Worm (Caenorhabditis elegans): ENCODE measurements around the gene syp-1.

DNA sequence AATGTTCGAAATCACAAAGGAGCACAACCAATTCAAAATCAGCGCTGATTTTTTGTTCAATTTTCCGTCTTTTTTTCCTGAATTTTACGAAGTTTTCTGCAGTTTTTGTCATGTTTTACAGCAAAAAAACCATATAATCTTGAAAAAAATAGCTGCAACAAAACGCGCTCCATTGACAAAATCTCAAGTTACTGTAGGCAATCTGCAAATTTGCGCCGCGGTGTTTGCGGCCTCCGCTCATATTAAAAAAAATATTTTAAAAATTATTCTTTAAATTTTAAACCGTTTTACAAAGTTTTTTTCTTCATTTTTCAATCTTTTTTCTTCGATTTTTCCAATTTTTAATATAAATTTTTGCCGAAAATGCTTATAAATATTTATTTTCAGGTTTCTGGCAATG lies 1.3 kb downstream of the syp-1 start:
- no peak for TF ChIP-seq lin-39 (tag; optimal IDR thresholded peaks at IDR 0.05)
- no peak for TF ChIP-seq ama-1 (optimal IDR thresholded peaks at IDR 0.05)
- TF ChIP-seq nhr-11 (tag; optimal IDR thresholded peaks at IDR 0.05), result no peak
- TF ChIP-seq nhr-28 (tag; optimal IDR thresholded peaks at IDR 0.05), result no peak
- TF ChIP-seq ceh-82 (tag; optimal IDR thresholded peaks at IDR 0.05), result no peak
